Fruit fly (Drosophila melanogaster) whole organism, embryonic: ENCODE results near the gene borr.

Experiments
- Ada2b ChIP-seq: fragments of 200-800 bp; sonication (Bioruptor generic); IDR thresholded peaks from 2 replicates; pipeline ENCODE4 v1.3.6; 2022; ENCODE audit warnings: missing biosample characterization, missing genetic modification characterization
- Asciz ChIP-seq: fragments of 200-800 bp; sonication (Bioruptor generic); optimal IDR thresholded peaks from 2 replicates; lab custom pipeline; 2017; ENCODE audit warnings: missing biosample characterization, mild to moderate bottlenecking, missing genetic modification characterization, missing genetic modification reagents
- Atf3 ChIP-seq: fragments of 200-800 bp; sonication (Bioruptor generic); optimal IDR thresholded peaks from 3 replicates; lab custom pipeline; 2016; ENCODE audit warnings: missing biosample characterization, missing genetic modification characterization
- BtbVII ChIP-seq: fragments of 200-800 bp; sonication (Bioruptor generic); optimal IDR thresholded peaks from 3 replicates; lab custom pipeline; 2017; ENCODE audit warnings: missing biosample characterization, mild to moderate bottlenecking, missing genetic modification characterization
- CG1024 ChIP-seq: fragments of 200-800 bp; sonication (Bioruptor generic); IDR thresholded peaks from 2 replicates; pipeline ENCODE4 v1.3.6; 2022; ENCODE audit warnings: missing biosample characterization, missing genetic modification characterization
- CG10543 ChIP-seq: fragments of 200-800 bp; sonication (Bioruptor generic); optimal IDR thresholded peaks from 3 replicates; lab custom pipeline; 2017; ENCODE audit warnings: missing biosample characterization, mild to moderate bottlenecking, missing genetic modification characterization, moderate library complexity
- CG13624 ChIP-seq: fragments of 200-800 bp; sonication (Bioruptor generic); optimal IDR thresholded peaks from 2 replicates; lab custom pipeline; 2016; ENCODE audit warnings: missing biosample characterization, missing genetic modification characterization
- CG15269 ChIP-seq: fragments of 200-800 bp; sonication (Bioruptor generic); optimal IDR thresholded peaks from 2 replicates; lab custom pipeline; 2018; ENCODE audit warnings: missing biosample characterization, mild to moderate bottlenecking, missing genetic modification characterization, moderate library complexity
- CG17612 ChIP-seq: fragments of 200-800 bp; sonication (Bioruptor generic); IDR thresholded peaks from 2 replicates; pipeline ENCODE4 v1.3.6; 2022; ENCODE audit warnings: missing biosample characterization, missing genetic modification characterization
- CG17829 ChIP-seq: fragments of 200-800 bp; optimal IDR thresholded peaks from 2 replicates; lab custom pipeline; 2019; ENCODE audit warnings: missing biosample characterization, mild to moderate bottlenecking, missing genetic modification characterization, moderate library complexity
- CG2889 ChIP-seq: fragments of 200-800 bp; sonication (Bioruptor generic); IDR thresholded peaks from 3 replicates; pipeline ENCODE4 v1.3.6; 2022; ENCODE audit warnings: missing biosample characterization, missing genetic modification characterization
- CG30431 ChIP-seq: fragments of 200-800 bp; sonication (Bioruptor generic); optimal IDR thresholded peaks from 2 replicates; lab custom pipeline; 2017; ENCODE audit warnings: missing biosample characterization, missing genetic modification characterization
- CG3163 ChIP-seq: fragments of 200-800 bp; sonication (Bioruptor generic); optimal IDR thresholded peaks from 3 replicates; lab custom pipeline; 2016; ENCODE audit warnings: missing biosample characterization, missing genetic modification characterization
- CG4424 ChIP-seq: fragments of 200-800 bp; sonication (Bioruptor generic); optimal IDR thresholded peaks from 3 replicates; lab custom pipeline; 2016; ENCODE audit warnings: missing biosample characterization, missing genetic modification characterization
- CG4820 ChIP-seq: fragments of 200-800 bp; sonication (Bioruptor generic); optimal IDR thresholded peaks from 3 replicates; lab custom pipeline; 2016; ENCODE audit warnings: missing biosample characterization, missing genetic modification characterization
- CG5953 ChIP-seq: fragments of 200-800 bp; sonication (Bioruptor generic); IDR thresholded peaks from 2 replicates; pipeline ENCODE4 v1.3.6; 2022; ENCODE audit warnings: missing biosample characterization, missing genetic modification characterization
- CG6683 ChIP-seq: fragments of 200-800 bp; sonication (Bioruptor generic); optimal IDR thresholded peaks from 2 replicates; lab custom pipeline; 2017; ENCODE audit warnings: missing biosample characterization, mild to moderate bottlenecking, missing genetic modification characterization, missing genetic modification reagents
- CG7372 ChIP-seq: fragments of 200-800 bp; sonication (Bioruptor generic); IDR thresholded peaks from 2 replicates; pipeline ENCODE4 v1.3.6; 2022; ENCODE audit warnings: missing biosample characterization, missing genetic modification characterization
- CG7745 ChIP-seq: fragments of 200-800 bp; sonication (Bioruptor generic); optimal IDR thresholded peaks from 2 replicates; lab custom pipeline; 2018; ENCODE audit warnings: missing biosample characterization, mild to moderate bottlenecking, missing genetic modification characterization, moderate library complexity
- CG9437 ChIP-seq: fragments of 200-800 bp; sonication (Bioruptor generic); optimal IDR thresholded peaks from 2 replicates; lab custom pipeline; 2018; ENCODE audit warnings: missing biosample characterization, mild to moderate bottlenecking, missing genetic modification characterization
- CG9817 ChIP-seq: fragments of 200-800 bp; sonication (Bioruptor generic); optimal IDR thresholded peaks from 2 replicates; lab custom pipeline; 2018; ENCODE audit warnings: missing biosample characterization, mild to moderate bottlenecking, missing genetic modification characterization, moderate library complexity
- CG9932 ChIP-seq: fragments of 200-800 bp; sonication (Bioruptor generic); IDR thresholded peaks from 2 replicates; pipeline ENCODE4 v1.3.6; 2022; ENCODE audit warnings: missing biosample characterization, missing genetic modification characterization
- D ChIP-seq, 2 experiments: fragments of 200-800 bp in 1 of 2; fragments of >200 bp in 1 of 2; sonication (Bioruptor generic) in 1 of 2; optimal IDR thresholded peaks; 2 replicates in 1 of 2; 3 replicates in 1 of 2; lab custom pipeline; 2017; ENCODE audit warnings: mild to moderate bottlenecking in 1 of 2, missing biosample characterization in 1 of 2, missing genetic modification characterization in 1 of 2, missing genetic modification reagents in 1 of 2
- Dip2 ChIP-seq: fragments of 200-800 bp; sonication (Bioruptor generic); IDR thresholded peaks from 2 replicates; pipeline ENCODE4 v1.3.6; 2022; ENCODE audit warnings: missing biosample characterization, missing genetic modification characterization
- Gug ChIP-seq: fragments of 200-800 bp; sonication (Bioruptor generic); IDR thresholded peaks from 4 replicates; pipeline ENCODE4 v1.3.6; 2022; ENCODE audit warnings: missing biosample characterization, missing genetic modification characterization
- Lpt ChIP-seq: fragments of >200 bp; optimal IDR thresholded peaks from 2 replicates; lab custom pipeline; 2018; ENCODE audit warnings: missing biosample characterization, missing genetic modification characterization
- Mad ChIP-seq: fragments of 200-800 bp; sonication (Bioruptor generic); optimal IDR thresholded peaks from 2 replicates; lab custom pipeline; 2016; ENCODE audit warnings: missing biosample characterization, missing genetic modification characterization
- Opbp ChIP-seq: fragments of 200-800 bp; sonication (Bioruptor generic); IDR thresholded peaks from 3 replicates; pipeline ENCODE4 v1.3.6; 2022; ENCODE audit warnings: missing biosample characterization, missing genetic modification characterization; ENCODE audit not compliant: partially characterized antibody
- Rx ChIP-seq: fragments of 200-800 bp; sonication (Bioruptor generic); IDR thresholded peaks from 2 replicates; pipeline ENCODE4 v1.3.6; 2022; ENCODE audit warnings: missing biosample characterization, missing genetic modification characterization
- Trl ChIP-seq, 3 experiments: fragments of >200 bp in 2 of 3; fragments of 200-800 bp in 1 of 3; sonication (Bioruptor generic) in 1 of 3; optimal IDR thresholded peaks; 2 replicates in 1 of 3; 3 replicates in 2 of 3; lab custom pipeline; 2016 to 2017; ENCODE audit warnings: missing biosample characterization in 1 of 3, missing genetic modification characterization in 1 of 3
- abd-A ChIP-seq: fragments of 200-800 bp; sonication (Bioruptor generic); optimal IDR thresholded peaks from 3 replicates; lab custom pipeline; 2019; ENCODE audit warnings: missing biosample characterization, mild to moderate bottlenecking, missing genetic modification characterization, moderate library complexity
- ap ChIP-seq: fragments of 200-800 bp; sonication (Bioruptor generic); IDR thresholded peaks from 2 replicates; pipeline ENCODE4 v1.3.6; 2022; ENCODE audit warnings: missing biosample characterization, missing genetic modification characterization
- croc ChIP-seq: fragments of 200-800 bp; sonication (Bioruptor generic); conservative IDR thresholded peaks from 3 replicates; pipeline ENCODE4 v1.3.6; 2022; ENCODE audit warnings: missing biosample characterization, missing genetic modification characterization
- crp ChIP-seq, 2 experiments: fragments of 200-800 bp; sonication (Bioruptor generic); optimal IDR thresholded peaks; 2 replicates in 1 of 2; 3 replicates in 1 of 2; lab custom pipeline; 2017; ENCODE audit warnings: missing biosample characterization in 2 of 2, missing genetic modification characterization in 2 of 2, mild to moderate bottlenecking in 1 of 2, moderate library complexity in 1 of 2
- dan ChIP-seq: fragments of 200-800 bp; sonication (Bioruptor generic); IDR thresholded peaks from 2 replicates; pipeline ENCODE4 v1.3.6; 2022; ENCODE audit warnings: missing biosample characterization, missing genetic modification characterization
- danr ChIP-seq: fragments of 200-800 bp; sonication (Bioruptor generic); IDR thresholded peaks from 2 replicates; pipeline ENCODE4 v1.3.6; 2022; ENCODE audit warnings: missing biosample characterization, missing genetic modification characterization
- dmrt99B ChIP-seq: fragments of 200-800 bp; sonication (Bioruptor generic); optimal IDR thresholded peaks from 2 replicates; lab custom pipeline; 2018; ENCODE audit warnings: missing biosample characterization, mild to moderate bottlenecking, missing genetic modification characterization, moderate library complexity
- dpn ChIP-seq, 2 experiments: fragments of 200-800 bp; sonication (Bioruptor generic); optimal IDR thresholded peaks; 3 replicates each; lab custom pipeline; 2016; ENCODE audit warnings: missing biosample characterization in 2 of 2, missing genetic modification characterization in 2 of 2
- dysf ChIP-seq: fragments of 200-800 bp; sonication (Bioruptor generic); IDR thresholded peaks from 3 replicates; pipeline ENCODE4 v1.3.6; 2022; ENCODE audit warnings: missing biosample characterization, missing genetic modification characterization
- grau ChIP-seq: fragments of 200-800 bp; optimal IDR thresholded peaks from 3 replicates; lab custom pipeline; 2019; ENCODE audit warnings: missing biosample characterization, mild to moderate bottlenecking, missing genetic modification characterization, moderate library complexity
- jing ChIP-seq: fragments of 200-800 bp; sonication (Bioruptor generic); optimal IDR thresholded peaks from 2 replicates; lab custom pipeline; 2018; ENCODE audit warnings: missing biosample characterization, mild to moderate bottlenecking, missing genetic modification characterization
- lab ChIP-seq: fragments of 200-800 bp; sonication (Bioruptor generic); optimal IDR thresholded peaks from 3 replicates; lab custom pipeline; 2017; ENCODE audit warnings: missing biosample characterization, missing genetic modification characterization, mild to moderate bottlenecking, moderate library complexity, missing genetic modification reagents
- mam ChIP-seq: fragments of 200-800 bp; sonication (Bioruptor generic); optimal IDR thresholded peaks from 3 replicates; lab custom pipeline; 2016; ENCODE audit warnings: missing biosample characterization, missing genetic modification characterization
- nom ChIP-seq: fragments of 200-800 bp; sonication (Bioruptor generic); optimal IDR thresholded peaks from 2 replicates; lab custom pipeline; 2017; ENCODE audit warnings: missing biosample characterization, missing genetic modification characterization, mild to moderate bottlenecking, moderate library complexity, missing genetic modification reagents
- p53 ChIP-seq: fragments of 200-800 bp; sonication (Bioruptor generic); optimal IDR thresholded peaks from 2 replicates; lab custom pipeline; 2016; ENCODE audit warnings: missing biosample characterization, missing genetic modification characterization
- pros ChIP-seq: fragments of 200-800 bp; sonication (Bioruptor generic); optimal IDR thresholded peaks from 3 replicates; lab custom pipeline; 2019; ENCODE audit warnings: missing biosample characterization, mild to moderate bottlenecking, missing genetic modification characterization, moderate library complexity
- repo ChIP-seq: fragments of 200-800 bp; sonication (Bioruptor generic); optimal IDR thresholded peaks from 2 replicates; lab custom pipeline; 2016; ENCODE audit warnings: missing biosample characterization, missing genetic modification characterization
- sc ChIP-seq, 3 experiments: fragments of >200 bp in 2 of 3; fragments of 200-800 bp in 1 of 3; sonication (Bioruptor generic) in 1 of 3; optimal IDR thresholded peaks; 2 replicates in 2 of 3; 3 replicates in 1 of 3; lab custom pipeline; 2017; ENCODE audit warnings: mild to moderate bottlenecking in 1 of 3, missing biosample characterization in 1 of 3, missing genetic modification characterization in 1 of 3, missing genetic modification reagents in 1 of 3
- tgo ChIP-seq: fragments of 200-800 bp; sonication (Bioruptor generic); IDR thresholded peaks from 3 replicates; pipeline ENCODE4 v1.3.6; 2022; ENCODE audit warnings: missing biosample characterization, missing genetic modification characterization
- tio ChIP-seq: fragments of 200-800 bp; sonication (Bioruptor generic); optimal IDR thresholded peaks from 2 replicates; lab custom pipeline; 2017; ENCODE audit warnings: missing biosample characterization, missing genetic modification characterization, inconsistent platforms

The borr gene

DNA sequence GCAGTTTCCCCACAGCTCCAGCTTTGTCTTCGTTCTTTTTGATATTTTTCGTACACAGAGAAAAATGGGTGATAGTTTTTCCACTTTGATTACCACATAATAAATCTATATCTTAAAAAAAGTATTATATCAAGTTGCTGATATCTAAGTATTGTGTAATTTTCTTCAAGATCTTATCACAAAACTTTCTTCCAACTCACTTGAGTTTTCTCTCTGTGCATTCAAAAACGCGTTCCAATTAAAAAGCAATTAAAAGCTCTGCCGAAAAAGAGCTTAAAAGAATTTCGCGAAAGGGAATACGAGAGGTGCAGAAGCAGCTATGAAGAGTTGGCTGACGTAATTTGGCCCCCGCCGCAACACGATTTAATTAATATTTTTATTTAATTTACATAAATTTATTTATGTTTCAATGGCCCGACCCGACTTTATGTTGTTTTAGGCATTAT lies 17.3 kb downstream of the borr start (continued):
- no peak for TF ChIP-seq croc (GFP tag; lab: Robert Waterston, UW)
- peak; percentile 32 for TF ChIP-seq CG4424 (GFP tag; lab: Kevin White, UChicago)
- peak; percentile 70 for TF ChIP-seq dmrt99B (tag; lab: Kevin White, UChicago)
- no peak for TF ChIP-seq Rx
- TF ChIP-seq dan (GFP tag; lab: Robert Waterston, UW): no peak
- no peak for TF ChIP-seq CG3163
- peak; percentile 20; the same call in 1 of the 2 replicates for TF ChIP-seq CG1024 (GFP tag; lab: Robert Waterston, UW)
- peak; percentile 66 for TF ChIP-seq CG15269 (tag; lab: Kevin White, UChicago)
- TF ChIP-seq Lpt (GFP tag; lab: Kevin White, UChicago): no peak
- TF ChIP-seq lab (GFP tag; lab: Kevin White, UChicago): peak; percentile 52
- peak; percentile 76 for TF ChIP-seq dysf (GFP tag; lab: Robert Waterston, UW)
- TF ChIP-seq danr (GFP tag; lab: Robert Waterston, UW): no peak
- TF ChIP-seq CG9437: peak; percentile 26
- TF ChIP-seq tio: no peak
- TF ChIP-seq CG30431 (GFP tag; lab: Kevin White, UChicago): no peak
- TF ChIP-seq CG7372 (GFP tag; lab: Robert Waterston, UW): peak; percentile 54
- no peak for TF ChIP-seq CG13624 (GFP tag; lab: Kevin White, UChicago)
- TF ChIP-seq Gug (GFP tag; lab: Robert Waterston, UW): no peak
- TF ChIP-seq nom (GFP tag; lab: Kevin White, UChicago): no peak
- no peak for TF ChIP-seq CG10543 (GFP tag; lab: Kevin White, UChicago)
- TF ChIP-seq abd-A: peak; percentile 91
- peak in 1 of 2 experiments; percentile 43 for TF ChIP-seq dpn (GFP tag; optimal IDR thresholded peaks at IDR 0.05; lab: Kevin White, UChicago)
- peak; percentile 7 for TF ChIP-seq CG4820 (GFP tag; lab: Kevin White, UChicago)
- no peak for TF ChIP-seq CG7745 (tag; lab: Kevin White, UChicago)
- no peak for TF ChIP-seq Trl (optimal IDR thresholded peaks at IDR 0.05; lab: Kevin White, UChicago)
- TF ChIP-seq Trl (GFP tag; optimal IDR thresholded peaks at IDR 0.05; lab: Kevin White, UChicago): no peak
- TF ChIP-seq p53: no peak
- peak; percentile 33 for TF ChIP-seq CG9817
- no peak for TF ChIP-seq D (optimal IDR thresholded peaks at IDR 0.05; lab: Kevin White, UChicago)
- TF ChIP-seq D (GFP tag; optimal IDR thresholded peaks at IDR 0.05; lab: Kevin White, UChicago): no peak
- peak; percentile 58; the same call in 1 of the 2 replicates for TF ChIP-seq Ada2b (GFP tag; lab: Robert Waterston, UW)
- TF ChIP-seq crp (GFP tag; optimal IDR thresholded peaks at IDR 0.05; lab: Kevin White, UChicago): no peak
- no peak for TF ChIP-seq Atf3 (GFP tag; lab: Kevin White, UChicago)
- TF ChIP-seq Asciz (GFP tag; lab: Kevin White, UChicago): no peak
- peak; percentile 62; the same call in 2 of the 3 replicates for TF ChIP-seq tgo
- TF ChIP-seq repo (GFP tag; lab: Kevin White, UChicago): no peak
- TF ChIP-seq CG17829 (tag; lab: Kevin White, UChicago): peak; percentile 26
- TF ChIP-seq Dip2: no peak
- TF ChIP-seq sc (optimal IDR thresholded peaks at IDR 0.05; lab: Kevin White, UChicago): no peak
- TF ChIP-seq sc (GFP tag; optimal IDR thresholded peaks at IDR 0.05; lab: Kevin White, UChicago): no peak
- no peak for TF ChIP-seq jing
- TF ChIP-seq BtbVII (GFP tag; lab: Kevin White, UChicago): peak; percentile 1
- 0 out of 2 replicates have a peak, but pooled peaks have one; percentile 20 for TF ChIP-seq ap (GFP tag; lab: Robert Waterston, UW)
- no peak for TF ChIP-seq Mad (GFP tag; lab: Kevin White, UChicago)
- TF ChIP-seq grau (tag; lab: Kevin White, UChicago): peak; percentile 65
- TF ChIP-seq CG17612 (GFP tag; lab: Robert Waterston, UW): no peak
- no peak for TF ChIP-seq Opbp (GFP tag; lab: Robert Waterston, UW)
- no peak for TF ChIP-seq pros
- TF ChIP-seq CG6683: no peak
- TF ChIP-seq mam (GFP tag; lab: Kevin White, UChicago): peak; percentile 26
- no peak for TF ChIP-seq CG2889 (GFP tag; lab: Robert Waterston, UW)
- no peak for TF ChIP-seq CG5953 (GFP tag; lab: Robert Waterston, UW)
- peak; percentile 68 for TF ChIP-seq CG9932
